Worm (Caenorhabditis elegans) whole organism, L1 larva: Measurements from ENCODE around the gene eelo-2.

Experiments
- lin-13 ChIP-seq: fragments of 150-350 bp; optimal IDR thresholded peaks from 2 replicates; lab custom pipeline; 2014; ENCODE audit warnings: missing biosample characterization, missing genetic modification reagents, missing genetic modification characterization
- unc-62 ChIP-seq: fragments of 150-350 bp; optimal IDR thresholded peaks from 2 replicates; lab custom pipeline; 2014; ENCODE audit warnings: missing biosample characterization, missing genetic modification reagents, missing genetic modification characterization

DNA sequence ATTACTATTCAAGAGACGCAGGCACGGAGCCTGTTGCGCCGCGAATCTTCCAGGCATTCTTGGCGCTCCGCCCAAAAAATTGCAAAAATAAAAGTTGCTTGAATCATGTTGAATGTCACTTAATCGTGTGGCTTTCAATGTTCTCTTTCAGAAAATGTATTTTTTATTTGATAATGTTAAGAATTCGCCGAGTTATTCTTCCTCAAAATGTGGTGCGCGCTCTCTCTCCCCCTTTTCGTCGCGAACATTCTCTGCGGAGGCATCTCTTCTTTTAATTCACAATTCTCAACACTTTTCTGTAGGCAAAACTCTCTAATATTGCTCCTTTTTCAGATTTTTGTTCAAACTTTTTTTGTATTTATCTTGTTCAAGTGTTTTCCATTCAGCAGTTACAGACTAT, 28.4 kb downstream of the eelo-2 start:
- peak; percentile 92 for TF ChIP-seq lin-13
- peak; percentile 37 for TF ChIP-seq unc-62 (GFP tag; lab: Kevin White, UChicago)
